Worm (Caenorhabditis elegans) whole organism, young adult: Measurements from ENCODE around the gene aps-2.

ENCODE experiments used
- B0035.1 ChIP-seq: sonication (generic microtip); optimal IDR thresholded peaks from 2 replicates; lab custom pipeline; 2016; ENCODE audit warnings: missing genetic modification characterization, mild to moderate bottlenecking, missing compliant biosample characterization, missing genotype, missing genetic modification reagents
- D2030.7 ChIP-seq: fragments of 200-800 bp; sonication (Bioruptor generic); IDR thresholded peaks from 2 replicates; pipeline ENCODE4 v1.3.6; 2022; ENCODE audit warnings: missing genetic modification reagents, missing genetic modification characterization, missing compliant biosample characterization
- F33H1.4 ChIP-seq: fragments of 200-800 bp; sonication (Bioruptor generic); IDR thresholded peaks from 2 replicates; pipeline ENCODE4 v1.3.6; 2022; ENCODE audit warnings: missing genetic modification reagents, missing genetic modification characterization, missing compliant biosample characterization
- F37B4.10 ChIP-seq: fragments of 200-800 bp; sonication (Bioruptor generic); IDR thresholded peaks from 2 replicates; pipeline ENCODE4 v1.3.6; 2022; ENCODE audit warnings: missing genetic modification characterization, missing compliant biosample characterization
- F49E8.2 ChIP-seq: sonication (generic microtip); optimal IDR thresholded peaks from 3 replicates; lab custom pipeline; 2017; ENCODE audit warnings: missing genetic modification characterization, mild to moderate bottlenecking, missing compliant biosample characterization, antibody characterized with exemption, moderate library complexity; ENCODE audit not compliant: insufficient read depth
- F52B5.7 ChIP-seq: sonication (generic microtip); optimal IDR thresholded peaks from 2 replicates; lab custom pipeline; 2016; ENCODE audit warnings: mild to moderate bottlenecking, missing genetic modification characterization, missing compliant biosample characterization
- F57C9.4 ChIP-seq: sonication (generic microtip); optimal IDR thresholded peaks from 2 replicates; lab custom pipeline; 2017; ENCODE audit warnings: mild to moderate bottlenecking, missing genetic modification characterization, missing compliant biosample characterization
- K11D2.4 ChIP-seq: fragments of 200-800 bp; sonication (Bioruptor generic); IDR thresholded peaks from 2 replicates; pipeline ENCODE4 v1.3.6; 2022; ENCODE audit warnings: missing genetic modification reagents, missing genetic modification characterization, missing compliant biosample characterization
- T07F8.4 ChIP-seq: sonication (generic microtip); optimal IDR thresholded peaks from 2 replicates; lab custom pipeline; 2016; ENCODE audit warnings: mild to moderate bottlenecking, missing genetic modification characterization, moderate library complexity, missing compliant biosample characterization
- Y56A3A.18 ChIP-seq: fragments of 200-800 bp; sonication (Bioruptor generic); IDR thresholded peaks from 2 replicates; pipeline ENCODE4 v1.3.6; 2022; ENCODE audit warnings: missing genetic modification reagents, missing genetic modification characterization, missing compliant biosample characterization
- ZK185.1 ChIP-seq: sonication (generic microtip); optimal IDR thresholded peaks from 2 replicates; lab custom pipeline; 2016; ENCODE audit warnings: mild to moderate bottlenecking, missing genetic modification characterization, missing compliant biosample characterization; ENCODE audit not compliant: poor library complexity, severe bottlenecking
- aptf-2 ChIP-seq: fragments of 200-800 bp; sonication (Bioruptor generic); conservative IDR thresholded peaks from 2 replicates; pipeline ENCODE4 v1.3.6; 2022; ENCODE audit warnings: missing genetic modification reagents, missing genetic modification characterization, missing compliant biosample characterization
- aptf-3 ChIP-seq: fragments of 200-800 bp; sonication (Bioruptor generic); IDR thresholded peaks from 2 replicates; pipeline ENCODE4 v1.3.6; 2022; ENCODE audit warnings: missing genetic modification characterization, missing compliant biosample characterization
- athp-1 ChIP-seq: sonication (generic microtip); optimal IDR thresholded peaks from 2 replicates; lab custom pipeline; 2017; ENCODE audit warnings: mild to moderate bottlenecking, missing genetic modification characterization, missing compliant biosample characterization
- attf-3 ChIP-seq: fragments of 200-800 bp; sonication (Bioruptor generic); conservative IDR thresholded peaks from 2 replicates; pipeline ENCODE4 v1.3.6; 2022; ENCODE audit warnings: missing genetic modification reagents, missing genetic modification characterization, missing compliant biosample characterization
- attf-6 ChIP-seq: fragments of 200-800 bp; sonication (Bioruptor generic); IDR thresholded peaks from 2 replicates; pipeline ENCODE4 v1.3.6; 2022; ENCODE audit warnings: missing genetic modification reagents, missing genetic modification characterization, missing compliant biosample characterization
- cebp-1 ChIP-seq, 2 experiments: fragments of 200-800 bp in 1 of 2; sonication (Bioruptor generic) in 1 of 2; sonication (generic microtip) in 1 of 2; IDR thresholded peaks in 1 of 2; optimal IDR thresholded peaks in 1 of 2; 2 replicates each; pipeline versions ENCODE4 v1.3.6 to Lab custom; 2017 to 2022; ENCODE audit warnings: missing compliant biosample characterization in 2 of 2, missing genetic modification characterization in 2 of 2, mild to moderate bottlenecking in 1 of 2, missing genetic modification reagents in 1 of 2, moderate library complexity in 1 of 2
- ceh-40 ChIP-seq: fragments of 200-800 bp; sonication (Bioruptor generic); IDR thresholded peaks from 2 replicates; pipeline ENCODE4 v1.3.6; 2022; ENCODE audit warnings: missing genetic modification characterization, missing compliant biosample characterization
- die-1 ChIP-seq: sonication (generic microtip); optimal IDR thresholded peaks from 2 replicates; lab custom pipeline; 2016; ENCODE audit warnings: missing genotype, mild to moderate bottlenecking, missing genetic modification characterization, missing compliant biosample characterization
- dox-1 ChIP-seq: fragments of 200-800 bp; sonication (Bioruptor generic); IDR thresholded peaks from 2 replicates; pipeline ENCODE4 v1.3.6; 2022; ENCODE audit warnings: missing genetic modification reagents, missing genetic modification characterization, missing compliant biosample characterization
- efl-1 ChIP-seq: fragments of 150-350 bp; optimal IDR thresholded peaks from 2 replicates; lab custom pipeline; 2014; ENCODE audit warnings: missing biosample characterization, missing genetic modification reagents, missing genetic modification characterization
- egl-18 ChIP-seq: fragments of 200-800 bp; sonication (Bioruptor generic); IDR thresholded peaks from 2 replicates; pipeline ENCODE4 v1.3.6; 2022; ENCODE audit warnings: missing genetic modification reagents, missing genetic modification characterization, missing compliant biosample characterization
- ekl-4 ChIP-seq: fragments of 200-800 bp; sonication (Bioruptor generic); IDR thresholded peaks from 2 replicates; pipeline ENCODE4 v1.3.6; 2022; ENCODE audit warnings: missing genetic modification reagents, missing genetic modification characterization, missing compliant biosample characterization
- ets-4 ChIP-seq: fragments of 200-800 bp; sonication (Bioruptor generic); optimal IDR thresholded peaks from 2 replicates; lab custom pipeline; 2018; ENCODE audit warnings: mild to moderate bottlenecking, missing genetic modification characterization, missing compliant biosample characterization
- hmg-1.2 ChIP-seq: fragments of 200-800 bp; sonication (Bioruptor generic); IDR thresholded peaks from 2 replicates; pipeline ENCODE4 v1.3.6; 2022; ENCODE audit warnings: missing genetic modification reagents, missing genetic modification characterization, missing compliant biosample characterization
- lag-1 ChIP-seq: fragments of 200-800 bp; sonication (Bioruptor generic); IDR thresholded peaks from 2 replicates; pipeline ENCODE4 v1.3.6; 2022; ENCODE audit warnings: missing genetic modification reagents, missing genetic modification characterization, missing compliant biosample characterization
- let-526 ChIP-seq: fragments of 200-800 bp; sonication (Bioruptor generic); IDR thresholded peaks from 2 replicates; pipeline ENCODE4 v1.3.6; 2022; ENCODE audit warnings: missing genetic modification reagents, missing genetic modification characterization, missing compliant biosample characterization
- let-607 ChIP-seq, 2 experiments: fragments of 200-800 bp in 1 of 2; sonication (Bioruptor generic) in 1 of 2; sonication (generic microtip) in 1 of 2; optimal IDR thresholded peaks; 2 replicates each; lab custom pipeline; 2016 to 2018; ENCODE audit warnings: mild to moderate bottlenecking in 2 of 2, missing compliant biosample characterization in 2 of 2, missing genetic modification characterization in 2 of 2, moderate library complexity in 2 of 2, missing genotype in 1 of 2
- lin-26 ChIP-seq: fragments of 200-800 bp; sonication (Bioruptor generic); IDR thresholded peaks from 2 replicates; pipeline ENCODE4 v1.3.6; 2022; ENCODE audit warnings: missing genetic modification reagents, missing genetic modification characterization, missing compliant biosample characterization
- madf-10 ChIP-seq: sonication (generic microtip); optimal IDR thresholded peaks from 2 replicates; lab custom pipeline; 2016; ENCODE audit warnings: mild to moderate bottlenecking, missing genetic modification characterization, missing compliant biosample characterization
- madf-3 ChIP-seq: fragments of 200-800 bp; sonication (Bioruptor generic); IDR thresholded peaks from 2 replicates; pipeline ENCODE4 v1.3.6; 2022; ENCODE audit warnings: missing genetic modification reagents, missing genetic modification characterization, missing compliant biosample characterization
- madf-6 ChIP-seq: fragments of 200-800 bp; sonication (Bioruptor generic); IDR thresholded peaks from 2 replicates; pipeline ENCODE4 v1.3.6; 2022; ENCODE audit warnings: missing genetic modification reagents, missing genetic modification characterization, missing compliant biosample characterization
- madf-8 ChIP-seq: fragments of 200-800 bp; sonication (Bioruptor generic); conservative IDR thresholded peaks from 2 replicates; pipeline ENCODE4 v1.3.6; 2022; ENCODE audit warnings: missing genetic modification reagents, missing genetic modification characterization, missing compliant biosample characterization
- nfyb-1 ChIP-seq: fragments of 200-800 bp; sonication (Bioruptor generic); IDR thresholded peaks from 2 replicates; pipeline ENCODE4 v1.3.6; 2022; ENCODE audit warnings: missing genetic modification reagents, missing genetic modification characterization, missing compliant biosample characterization
- nhr-80 ChIP-seq: sonication (generic microtip); optimal IDR thresholded peaks from 2 replicates; lab custom pipeline; 2016; ENCODE audit warnings: missing genetic modification characterization, missing compliant biosample characterization
- nhr-90 ChIP-seq: sonication (generic microtip); optimal IDR thresholded peaks from 2 replicates; lab custom pipeline; 2016; ENCODE audit warnings: missing genotype, mild to moderate bottlenecking, missing genetic modification characterization, missing compliant biosample characterization
- pbrm-1 ChIP-seq: fragments of 200-800 bp; sonication (Bioruptor generic); IDR thresholded peaks from 2 replicates; pipeline ENCODE4 v1.3.6; 2022; ENCODE audit warnings: missing genetic modification reagents, missing genetic modification characterization, missing compliant biosample characterization
- repo-1 ChIP-seq: sonication (generic microtip); optimal IDR thresholded peaks from 2 replicates; lab custom pipeline; 2017; ENCODE audit warnings: mild to moderate bottlenecking, missing genetic modification characterization, missing compliant biosample characterization
- rpc-1 ChIP-seq, 2 experiments: fragments of 150-350 bp in 1 of 2; sonication (generic microtip) in 1 of 2; optimal IDR thresholded peaks; 2 replicates each; lab custom pipeline; 2014 to 2018; ENCODE audit warnings: missing biosample characterization in 1 of 2, missing genetic modification characterization in 1 of 2, missing genetic modification reagents in 1 of 2, missing genotype in 1 of 2
- snpc-1.1 ChIP-seq: sonication (generic microtip); optimal IDR thresholded peaks from 2 replicates; lab custom pipeline; 2017; ENCODE audit warnings: missing genetic modification characterization, mild to moderate bottlenecking, missing compliant biosample characterization, antibody characterized with exemption, moderate library complexity, missing genotype, missing genetic modification reagents; ENCODE audit not compliant: insufficient read depth
- zfh-2 ChIP-seq: fragments of 200-800 bp; sonication (Bioruptor generic); conservative IDR thresholded peaks from 2 replicates; pipeline ENCODE4 v1.3.6; 2022; ENCODE audit warnings: missing genetic modification reagents, missing genetic modification characterization, missing compliant biosample characterization

The aps-2 gene

DNA sequence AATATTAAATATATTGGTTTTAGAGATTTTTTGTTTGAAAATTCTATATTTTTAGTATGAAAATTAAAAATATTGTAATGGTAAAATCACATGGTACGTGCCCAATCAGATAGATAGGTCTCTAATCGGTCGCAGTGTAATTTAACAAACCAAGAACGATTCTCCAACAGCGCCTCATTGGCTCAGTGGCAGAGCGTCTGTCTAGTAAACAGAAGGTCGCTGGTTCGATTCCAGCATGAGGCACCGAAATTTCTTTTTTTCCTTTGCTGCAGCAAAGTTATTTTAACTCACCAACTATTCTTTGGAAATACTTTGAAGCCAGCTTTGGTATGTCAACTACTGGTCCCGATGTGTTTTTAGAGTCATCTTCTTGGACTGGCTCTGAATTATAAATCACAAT lies 13.2 kb upstream of the aps-2 start (continued):
- TF ChIP-seq F49E8.2 (tag; lab: Kevin White, UChicago) = no peak
- peak; percentile 20 for TF ChIP-seq F52B5.7 (tag; lab: Kevin White, UChicago)
- no peak for TF ChIP-seq egl-18 (GFP tag; lab: Robert Waterston, UW)
- TF ChIP-seq F37B4.10 (GFP tag; lab: Robert Waterston, UW) = no peak
- no peak for TF ChIP-seq B0035.1 (tag; lab: Kevin White, UChicago)

DNA sequence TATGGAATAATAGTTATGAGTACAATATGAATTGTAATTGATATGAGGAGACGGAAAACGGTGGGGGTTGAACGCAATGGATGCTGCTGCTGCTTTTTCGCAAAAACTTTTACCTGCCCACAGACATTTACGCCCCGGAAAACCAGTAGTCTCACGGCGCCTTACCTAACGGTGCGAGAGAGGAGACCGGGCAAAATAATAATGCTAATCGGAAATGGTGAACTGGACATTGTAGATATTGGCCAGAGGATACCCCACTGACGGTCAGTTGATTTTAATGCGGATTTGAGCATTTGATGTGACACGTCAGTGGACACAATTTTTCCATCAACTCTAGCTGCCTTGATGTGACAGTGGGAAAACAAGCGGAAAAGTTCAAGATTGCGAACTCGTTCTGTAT lies 9.8 kb upstream of the aps-2 start, which contains the start of gene mltn-13:
Gene mltn-13, minus strand, starts transcription at position 101 of the 400 bp plus-strand sequence.
- no peak for TF ChIP-seq ets-4 (GFP tag; lab: Kevin White, UChicago)
- no peak for TF ChIP-seq madf-3
- 0 out of 2 replicates have a peak, but pooled peaks have one; percentile 14 for TF ChIP-seq F37B4.10 (GFP tag; lab: Robert Waterston, UW)
- TF ChIP-seq zfh-2 (GFP tag; lab: Robert Waterston, UW) = 0 out of 2 replicates have a peak, but pooled peaks have one; percentile 10
- TF ChIP-seq repo-1 (tag; lab: Kevin White, UChicago) = no peak

DNA sequence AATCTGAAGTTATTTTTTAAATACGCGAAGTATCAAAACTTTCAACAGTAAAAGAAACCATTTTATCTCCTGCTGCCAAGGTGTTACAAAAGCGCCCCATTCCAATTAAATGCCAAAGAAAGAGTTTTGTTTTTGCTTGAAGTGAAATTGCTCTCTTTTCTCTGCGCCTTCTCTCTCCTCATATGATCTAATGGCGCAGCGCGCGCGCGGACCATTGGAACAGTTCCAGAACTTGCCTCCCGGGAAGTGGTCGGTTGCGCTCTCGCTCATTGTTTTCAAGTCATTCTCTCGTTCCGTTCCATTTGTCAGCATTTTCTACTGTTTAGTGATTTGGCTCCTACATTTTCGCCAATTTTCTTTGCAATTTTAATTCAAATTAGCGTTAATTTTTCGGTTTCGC lies 6.1 kb upstream of the aps-2 start:
- TF ChIP-seq madf-8 (GFP tag; lab: Robert Waterston, UW) = peak; percentile 16; the same call in 1 of the 2 replicates
- TF ChIP-seq aptf-3 (GFP tag; lab: Robert Waterston, UW) = 0 out of 2 replicates have a peak, but pooled peaks have one; percentile 62
- peak; percentile 94 for TF ChIP-seq aptf-2
- TF ChIP-seq ZK185.1 = no peak
- TF ChIP-seq efl-1 (GFP tag; lab: Kevin White, UChicago) = peak; percentile 70
- TF ChIP-seq madf-10 (tag; lab: Kevin White, UChicago) = no peak
- peak; percentile 54 for TF ChIP-seq madf-6

DNA sequence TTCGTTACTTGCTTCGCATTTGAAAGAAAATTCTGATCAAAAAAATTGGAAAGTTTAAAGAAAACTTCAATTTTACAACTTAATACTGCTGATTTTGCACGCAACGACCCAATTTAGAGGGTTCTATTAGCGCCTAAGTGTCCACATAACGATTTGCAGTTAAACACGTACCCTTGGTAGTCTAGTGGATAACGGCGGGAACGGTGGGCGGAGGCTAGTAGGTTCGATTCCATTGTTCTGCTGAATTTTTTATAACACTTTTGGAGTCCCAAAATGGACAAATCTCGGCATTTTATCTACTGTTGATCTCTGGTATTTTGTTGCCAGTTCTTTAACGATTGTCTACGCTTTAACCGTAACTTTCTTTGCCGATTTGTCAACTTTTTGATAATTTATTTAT lies 5.0 kb upstream of the aps-2 start:
- TF ChIP-seq let-607 (tag; optimal IDR thresholded peaks at IDR 0.05; lab: Kevin White, UChicago) (peak in 1 of 2 experiments; percentile 34), Y56A3A.18 (GFP tag; lab: Robert Waterston, UW) (0 out of 2 replicates have a peak, but pooled peaks have one; percentile 26), F52B5.7 (tag; lab: Kevin White, UChicago) (peak; percentile 24), T07F8.4 (peak; percentile 35), D2030.7 (GFP tag; lab: Robert Waterston, UW) (peak; percentile 68), cebp-1 (GFP tag; IDR thresholded peaks at IDR 0.05; lab: Robert Waterston, UW) (no peak), cebp-1 (tag; optimal IDR thresholded peaks at IDR 0.05; lab: Kevin White, UChicago) (no peak), nfyb-1 (GFP tag; lab: Robert Waterston, UW) (no peak), F57C9.4 (no peak), lin-26 (peak; percentile 88), dox-1 (GFP tag; lab: Robert Waterston, UW) (peak; percentile 71), nhr-90 (tag; lab: Kevin White, UChicago) (peak; percentile 67), ceh-40 (0 out of 2 replicates have a peak, but pooled peaks have one; percentile 17), rpc-1 (optimal IDR thresholded peaks at IDR 0.05; lab: Kevin White, UChicago) (peak; percentile 85), rpc-1 (tag; optimal IDR thresholded peaks at IDR 0.05; lab: Kevin White, UChicago) (peak; percentile 97), madf-10 (tag; lab: Kevin White, UChicago) (peak; percentile 31), die-1 (tag; lab: Kevin White, UChicago) (peak; percentile 70), ZK185.1 (peak; percentile 39), nhr-80 (tag; lab: Kevin White, UChicago) (peak; percentile 1), pbrm-1 (GFP tag; lab: Robert Waterston, UW) (peak; percentile 65; the same call in 1 of the 2 replicates), snpc-1.1 (tag; lab: Kevin White, UChicago) (peak; percentile 29), K11D2.4 (no peak), F49E8.2 (tag; lab: Kevin White, UChicago) (peak; percentile 33), hmg-1.2 (GFP tag; lab: Robert Waterston, UW) (peak; percentile 64), let-526 (GFP tag; lab: Robert Waterston, UW) (no peak), ekl-4 (peak; percentile 13; the same call in 1 of the 2 replicates), F33H1.4 (GFP tag; lab: Robert Waterston, UW) (no peak), athp-1 (no peak), attf-6 (no peak), lag-1 (GFP tag; lab: Robert Waterston, UW) (no peak), attf-3 (GFP tag; lab: Robert Waterston, UW) (no peak), madf-3 (no peak)
